Worm (Caenorhabditis elegans) whole organism, L4 larva: ENCODE results near the gene nlp-5.

Experiments
- R02D3.7 ChIP-seq: fragments of 150-350 bp; sonication (generic microtip); optimal IDR thresholded peaks from 3 replicates; lab custom pipeline; 2014; ENCODE audit warnings: missing biosample characterization, missing genetic modification characterization
- ama-1 ChIP-seq: fragments of 150-350 bp; optimal IDR thresholded peaks from 2 replicates; lab custom pipeline; 2014; ENCODE audit warnings: inconsistent platforms, mixed read lengths
- ceh-20 ChIP-seq: fragments of 200-800 bp; sonication (Bioruptor generic); IDR thresholded peaks from 2 replicates; pipeline ENCODE4 v1.3.6; 2022; ENCODE audit warnings: missing genetic modification reagents, missing genetic modification characterization, missing compliant biosample characterization
- daf-16 ChIP-seq, 3 experiments: sonication (generic microtip); optimal IDR thresholded peaks; 2 replicates each; lab custom pipeline; 2016 to 2017; ENCODE audit warnings: missing genetic modification characterization in 3 of 3, missing genetic modification reagents in 3 of 3, mild to moderate bottlenecking in 2 of 3, missing compliant biosample characterization in 2 of 3, missing biosample characterization in 1 of 3, moderate library complexity in 1 of 3
- lsy-2 ChIP-seq, 2 experiments: fragments of 150-350 bp in 1 of 2; sonication (generic microtip) in 1 of 2; optimal IDR thresholded peaks; 2 replicates each; lab custom pipeline; 2014 to 2017; ENCODE audit warnings: missing biosample characterization in 2 of 2, missing genetic modification characterization in 2 of 2
- nhr-25 ChIP-seq: sonication (generic microtip); optimal IDR thresholded peaks from 2 replicates; lab custom pipeline; 2017; ENCODE audit warnings: missing genetic modification characterization, mild to moderate bottlenecking, missing compliant biosample characterization, antibody characterized with exemption, moderate library complexity, borderline replicate concordance; ENCODE audit not compliant: insufficient read depth
- nhr-6 ChIP-seq: fragments of 150-350 bp; optimal IDR thresholded peaks from 2 replicates; lab custom pipeline; 2014; ENCODE audit warnings: missing biosample characterization, missing genetic modification characterization
- snpc-1.2 ChIP-seq: fragments of 200-800 bp; sonication (Bioruptor generic); IDR thresholded peaks from 2 replicates; pipeline ENCODE4 v1.3.6; 2022; ENCODE audit warnings: missing genetic modification reagents, missing genetic modification characterization, missing compliant biosample characterization
- spr-3 ChIP-seq: fragments of 200-800 bp; sonication (Bioruptor generic); optimal IDR thresholded peaks from 2 replicates; lab custom pipeline; 2018; ENCODE audit warnings: mild to moderate bottlenecking, missing genetic modification characterization, missing compliant biosample characterization
- ztf-11 ChIP-seq: fragments of 150-350 bp; optimal IDR thresholded peaks from 2 replicates; lab custom pipeline; 2014; ENCODE audit warnings: missing biosample characterization, missing genetic modification characterization

DNA sequence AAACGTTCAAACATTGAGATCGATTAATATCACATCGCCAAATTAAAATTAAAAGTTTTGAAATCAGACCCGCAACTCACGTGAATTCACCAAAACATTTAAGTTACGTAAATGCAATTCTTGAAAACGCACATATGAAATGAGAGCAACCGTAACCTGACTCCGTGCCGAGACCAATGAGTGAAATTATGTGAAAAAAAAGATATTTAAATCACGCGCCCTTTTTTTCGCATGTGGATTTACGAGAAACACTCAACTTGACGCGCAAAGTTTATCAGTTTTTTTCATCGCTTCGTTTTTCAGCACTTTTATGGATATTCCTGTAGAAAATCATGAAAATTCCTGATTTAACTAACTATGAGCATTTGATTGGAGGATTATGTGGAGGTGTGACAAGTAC is 37.8 kb downstream of the nlp-5 start, which contains the start of the genes gei-14 and slc-25A32:
- TF ChIP-seq R02D3.7 (tag; lab: Kevin White, UChicago), result peak; percentile 84
- peak; percentile 0 for TF ChIP-seq nhr-6
- no peak for TF ChIP-seq daf-16 (GFP tag; optimal IDR thresholded peaks at IDR 0.05; lab: Kevin White, UChicago)
- no peak for TF ChIP-seq daf-16 (tag; optimal IDR thresholded peaks at IDR 0.05; lab: Kevin White, UChicago)
- no peak for TF ChIP-seq snpc-1.2 (GFP tag; lab: Robert Waterston, UW)
- TF ChIP-seq ztf-11 (tag; lab: Kevin White, UChicago), result no peak
- TF ChIP-seq ama-1 (lab: Kevin White, UChicago), result no peak
- no peak for TF ChIP-seq spr-3 (GFP tag; lab: Kevin White, UChicago)
- peak in 1 of 2 experiments; percentile 82 for TF ChIP-seq lsy-2 (tag; optimal IDR thresholded peaks at IDR 0.05; lab: Kevin White, UChicago)
- TF ChIP-seq ceh-20 (GFP tag; lab: Robert Waterston, UW), result no peak
- no peak for TF ChIP-seq nhr-25 (tag; lab: Kevin White, UChicago)
